Worm (Caenorhabditis elegans) whole organism, young adult: ENCODE data around the gene spi-1.

ENCODE experiments used
- B0019.2 ChIP-seq: fragments of 200-800 bp; sonication (Bioruptor generic); conservative IDR thresholded peaks from 2 replicates; pipeline ENCODE4 v1.3.6; 2022; ENCODE audit warnings: missing genetic modification reagents, missing genetic modification characterization, missing compliant biosample characterization
- C06A6.2 ChIP-seq: fragments of 200-800 bp; sonication (Bioruptor generic); conservative IDR thresholded peaks from 2 replicates; pipeline ENCODE4 v1.3.6; 2022; ENCODE audit warnings: missing genetic modification characterization, missing compliant biosample characterization
- C17E4.6 ChIP-seq: fragments of 200-800 bp; sonication (Bioruptor generic); IDR thresholded peaks from 2 replicates; pipeline ENCODE4 v1.3.6; 2022; ENCODE audit warnings: missing genetic modification reagents, missing genetic modification characterization, missing compliant biosample characterization
- D2030.7 ChIP-seq: fragments of 200-800 bp; sonication (Bioruptor generic); IDR thresholded peaks from 2 replicates; pipeline ENCODE4 v1.3.6; 2022; ENCODE audit warnings: missing genetic modification reagents, missing genetic modification characterization, missing compliant biosample characterization
- F22D6.2 ChIP-seq: sonication (generic microtip); optimal IDR thresholded peaks from 2 replicates; lab custom pipeline; 2016; ENCODE audit warnings: mild to moderate bottlenecking, missing genetic modification characterization, missing compliant biosample characterization
- F23B12.7 ChIP-seq: sonication (generic microtip); optimal IDR thresholded peaks from 2 replicates; lab custom pipeline; 2017; ENCODE audit warnings: missing genetic modification characterization, mild to moderate bottlenecking, missing compliant biosample characterization, antibody characterized with exemption, moderate library complexity; ENCODE audit not compliant: insufficient read depth
- F57A8.1 ChIP-seq: fragments of 200-800 bp; sonication (Bioruptor generic); optimal IDR thresholded peaks from 2 replicates; lab custom pipeline; 2018; ENCODE audit warnings: mild to moderate bottlenecking, missing genetic modification characterization, moderate library complexity, missing compliant biosample characterization
- T07F8.4 ChIP-seq: sonication (generic microtip); optimal IDR thresholded peaks from 2 replicates; lab custom pipeline; 2016; ENCODE audit warnings: mild to moderate bottlenecking, missing genetic modification characterization, moderate library complexity, missing compliant biosample characterization
- Y95B8A.8 ChIP-seq: fragments of 200-800 bp; sonication (Bioruptor generic); IDR thresholded peaks from 2 replicates; pipeline ENCODE4 v1.3.6; 2022; ENCODE audit warnings: missing genetic modification reagents, missing genetic modification characterization, missing compliant biosample characterization
- ZK185.1 ChIP-seq: sonication (generic microtip); optimal IDR thresholded peaks from 2 replicates; lab custom pipeline; 2016; ENCODE audit warnings: mild to moderate bottlenecking, missing genetic modification characterization, missing compliant biosample characterization; ENCODE audit not compliant: poor library complexity, severe bottlenecking
- ama-1 ChIP-seq, 3 experiments: fragments of 150-350 bp in 1 of 3; sonication (generic microtip) in 2 of 3; optimal IDR thresholded peaks; 2 replicates each; lab custom pipeline; 2014 to 2018; ENCODE audit warnings: missing biosample characterization in 2 of 3, missing genetic modification characterization in 2 of 3, missing genetic modification reagents in 2 of 3
- athp-1 ChIP-seq: sonication (generic microtip); optimal IDR thresholded peaks from 2 replicates; lab custom pipeline; 2017; ENCODE audit warnings: mild to moderate bottlenecking, missing genetic modification characterization, missing compliant biosample characterization
- ccch-3 ChIP-seq: fragments of 200-800 bp; sonication (Bioruptor generic); optimal IDR thresholded peaks from 2 replicates; lab custom pipeline; 2018; ENCODE audit warnings: mild to moderate bottlenecking, missing genetic modification characterization, missing compliant biosample characterization
- ceh-91 ChIP-seq: fragments of 200-800 bp; sonication (Bioruptor generic); IDR thresholded peaks from 2 replicates; pipeline ENCODE4 v1.3.6; 2022; ENCODE audit warnings: missing genetic modification reagents, missing genetic modification characterization, missing compliant biosample characterization
- chd-7 ChIP-seq: sonication (generic microtip); optimal IDR thresholded peaks from 2 replicates; lab custom pipeline; 2016; ENCODE audit warnings: mild to moderate bottlenecking, missing genetic modification characterization, moderate library complexity, missing compliant biosample characterization
- efl-1 ChIP-seq: fragments of 150-350 bp; optimal IDR thresholded peaks from 2 replicates; lab custom pipeline; 2014; ENCODE audit warnings: missing biosample characterization, missing genetic modification reagents, missing genetic modification characterization
- egl-18 ChIP-seq: fragments of 200-800 bp; sonication (Bioruptor generic); IDR thresholded peaks from 2 replicates; pipeline ENCODE4 v1.3.6; 2022; ENCODE audit warnings: missing genetic modification reagents, missing genetic modification characterization, missing compliant biosample characterization
- egl-44 ChIP-seq: fragments of 200-800 bp; sonication (Bioruptor generic); IDR thresholded peaks from 2 replicates; pipeline ENCODE4 v1.3.6; 2022; ENCODE audit warnings: missing genetic modification reagents, missing genetic modification characterization, missing compliant biosample characterization
- egrh-3 ChIP-seq: fragments of 200-800 bp; sonication (Bioruptor generic); IDR thresholded peaks from 2 replicates; pipeline ENCODE4 v1.3.6; 2022; ENCODE audit warnings: missing genetic modification reagents, missing genetic modification characterization, missing compliant biosample characterization
- ets-4 ChIP-seq: fragments of 200-800 bp; sonication (Bioruptor generic); optimal IDR thresholded peaks from 2 replicates; lab custom pipeline; 2018; ENCODE audit warnings: mild to moderate bottlenecking, missing genetic modification characterization, missing compliant biosample characterization
- hlh-26 ChIP-seq: fragments of 200-800 bp; sonication (Bioruptor generic); conservative IDR thresholded peaks from 2 replicates; pipeline ENCODE4 v1.3.6; 2022; ENCODE audit warnings: missing genetic modification reagents, missing genetic modification characterization, missing compliant biosample characterization
- hmg-1.2 ChIP-seq: fragments of 200-800 bp; sonication (Bioruptor generic); IDR thresholded peaks from 2 replicates; pipeline ENCODE4 v1.3.6; 2022; ENCODE audit warnings: missing genetic modification reagents, missing genetic modification characterization, missing compliant biosample characterization
- hrde-1 ChIP-seq: sonication (generic microtip); optimal IDR thresholded peaks from 2 replicates; lab custom pipeline; 2016; ENCODE audit warnings: missing genetic modification characterization, mild to moderate bottlenecking, missing compliant biosample characterization, moderate library complexity, missing genotype, missing genetic modification reagents, borderline replicate concordance
- hsf-1 ChIP-seq: fragments of 200-800 bp; sonication (Bioruptor generic); IDR thresholded peaks from 2 replicates; pipeline ENCODE4 v1.3.6; 2022; ENCODE audit warnings: missing genetic modification reagents, missing genetic modification characterization, missing compliant biosample characterization
- lag-1 ChIP-seq: fragments of 200-800 bp; sonication (Bioruptor generic); IDR thresholded peaks from 2 replicates; pipeline ENCODE4 v1.3.6; 2022; ENCODE audit warnings: missing genetic modification reagents, missing genetic modification characterization, missing compliant biosample characterization
- lin-54 ChIP-seq: fragments of 200-800 bp; sonication (Bioruptor generic); optimal IDR thresholded peaks from 2 replicates; lab custom pipeline; 2018; ENCODE audit warnings: mild to moderate bottlenecking, missing genetic modification characterization, missing compliant biosample characterization
- mes-4 ChIP-seq: sonication (generic microtip); optimal IDR thresholded peaks from 2 replicates; lab custom pipeline; 2016; ENCODE audit warnings: missing genotype, missing genetic modification characterization, missing compliant biosample characterization
- nfyb-1 ChIP-seq: fragments of 200-800 bp; sonication (Bioruptor generic); IDR thresholded peaks from 2 replicates; pipeline ENCODE4 v1.3.6; 2022; ENCODE audit warnings: missing genetic modification reagents, missing genetic modification characterization, missing compliant biosample characterization
- nhr-80 ChIP-seq: sonication (generic microtip); optimal IDR thresholded peaks from 2 replicates; lab custom pipeline; 2016; ENCODE audit warnings: missing genetic modification characterization, missing compliant biosample characterization
- pbrm-1 ChIP-seq: fragments of 200-800 bp; sonication (Bioruptor generic); IDR thresholded peaks from 2 replicates; pipeline ENCODE4 v1.3.6; 2022; ENCODE audit warnings: missing genetic modification reagents, missing genetic modification characterization, missing compliant biosample characterization
- pha-4 ChIP-seq: fragments of 150-350 bp; sonication (generic microtip); optimal IDR thresholded peaks from 2 replicates; lab custom pipeline; 2014; ENCODE audit warnings: missing biosample characterization, missing genetic modification reagents, missing genetic modification characterization
- rec-8 ChIP-seq, 2 experiments: sonication (generic microtip); optimal IDR thresholded peaks; 2 replicates each; lab custom pipeline; 2016; ENCODE audit warnings: mild to moderate bottlenecking in 2 of 2, missing genetic modification characterization in 2 of 2, missing genetic modification reagents in 2 of 2, missing genotype in 2 of 2, missing biosample characterization in 1 of 2, missing compliant biosample characterization in 1 of 2, moderate library complexity in 1 of 2
- repo-1 ChIP-seq: sonication (generic microtip); optimal IDR thresholded peaks from 2 replicates; lab custom pipeline; 2017; ENCODE audit warnings: mild to moderate bottlenecking, missing genetic modification characterization, missing compliant biosample characterization
- sea-2 ChIP-seq: fragments of 200-800 bp; sonication (Bioruptor generic); IDR thresholded peaks from 2 replicates; pipeline ENCODE4 v1.3.6; 2022; ENCODE audit warnings: missing genetic modification characterization, missing compliant biosample characterization
- somi-1 ChIP-seq: fragments of 200-800 bp; sonication (Bioruptor generic); optimal IDR thresholded peaks from 2 replicates; lab custom pipeline; 2018; ENCODE audit warnings: mild to moderate bottlenecking, missing genetic modification characterization, missing compliant biosample characterization
- tbp1 ChIP-seq: fragments of 200-800 bp; sonication (Bioruptor generic); optimal IDR thresholded peaks from 2 replicates; lab custom pipeline; 2018; ENCODE audit warnings: mild to moderate bottlenecking, missing genetic modification characterization, missing compliant biosample characterization
- unc-130 ChIP-seq: sonication (generic microtip); optimal IDR thresholded peaks from 2 replicates; lab custom pipeline; 2016; ENCODE audit warnings: missing genetic modification reagents, missing genetic modification characterization, missing compliant biosample characterization
- unc-62 ChIP-seq: fragments of 150-350 bp; optimal IDR thresholded peaks from 2 replicates; lab custom pipeline; 2014; ENCODE audit warnings: missing biosample characterization, missing genetic modification reagents, missing genetic modification characterization
- ztf-22 ChIP-seq: fragments of 200-800 bp; sonication (Bioruptor generic); optimal IDR thresholded peaks from 2 replicates; lab custom pipeline; 2018; ENCODE audit warnings: mild to moderate bottlenecking, missing genetic modification characterization, moderate library complexity, missing compliant biosample characterization
- ztf-26 ChIP-seq: sonication (generic microtip); optimal IDR thresholded peaks from 2 replicates; lab custom pipeline; 2017; ENCODE audit warnings: missing genetic modification characterization, missing compliant biosample characterization
- ztf-6 ChIP-seq: fragments of 200-800 bp; sonication (Bioruptor generic); IDR thresholded peaks from 2 replicates; pipeline ENCODE4 v1.3.6; 2022; ENCODE audit warnings: missing genetic modification reagents, missing genetic modification characterization, missing compliant biosample characterization

Gene spi-1

DNA sequence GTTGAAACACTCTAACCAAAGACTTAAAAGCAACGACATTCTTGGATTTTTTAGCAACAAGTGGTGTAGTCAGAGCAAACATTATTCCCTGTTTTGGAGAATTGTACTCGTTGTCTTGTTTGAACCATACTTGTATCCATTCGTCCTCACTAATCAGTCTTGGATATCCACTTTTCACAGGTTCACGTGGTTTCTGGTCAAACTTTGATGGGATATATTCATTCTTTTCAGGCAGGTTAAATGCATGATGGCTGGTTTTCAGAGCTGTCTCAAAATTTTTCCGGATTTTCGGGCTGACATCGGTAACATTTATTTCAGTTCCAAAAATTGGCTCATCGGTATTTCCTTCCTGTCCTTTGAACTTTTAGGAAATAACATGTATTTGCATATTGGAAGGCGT, 25.4 kb downstream of the spi-1 start:
- TF ChIP-seq B0019.2 (GFP tag; lab: Robert Waterston, UW) (no peak), ama-1 (optimal IDR thresholded peaks at IDR 0.05; lab: Kevin White, UChicago) (no peak), ama-1 (GFP tag; optimal IDR thresholded peaks at IDR 0.05; lab: Kevin White, UChicago) (no peak), lag-1 (GFP tag; lab: Robert Waterston, UW) (no peak), tbp1 (GFP tag; lab: Kevin White, UChicago) (no peak), D2030.7 (GFP tag; lab: Robert Waterston, UW) (no peak), F57A8.1 (GFP tag; lab: Kevin White, UChicago) (no peak), hmg-1.2 (GFP tag; lab: Robert Waterston, UW) (no peak), egl-18 (GFP tag; lab: Robert Waterston, UW) (no peak)

DNA sequence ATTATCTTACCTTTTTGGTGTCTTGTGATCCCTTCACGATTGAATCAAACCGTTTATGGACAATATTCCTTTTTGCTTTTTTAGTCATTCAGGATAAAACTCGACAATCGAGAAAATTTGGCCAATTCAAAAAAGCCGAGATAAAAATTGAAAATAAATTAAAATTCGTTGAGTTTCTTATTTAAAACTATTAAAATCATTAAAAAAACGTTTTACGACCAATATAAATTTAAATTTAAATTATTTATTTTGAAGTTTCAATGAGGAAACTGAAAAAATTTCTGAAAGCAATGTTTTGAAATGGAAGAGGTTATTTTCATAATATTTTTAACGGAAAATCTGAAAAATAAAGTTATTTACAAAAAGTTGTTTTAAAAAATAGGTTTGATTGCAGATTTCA, 27.2 kb downstream of the spi-1 start, which contains the start of gene ZK1290.15:
TSS of gene ZK1290.15 (plus strand) at position 301 of the 400 bp plus-strand sequence.
- no peak for TF ChIP-seq mes-4
- TF ChIP-seq tbp1 (GFP tag; lab: Kevin White, UChicago), result no peak
- no peak for TF ChIP-seq pbrm-1 (GFP tag; lab: Robert Waterston, UW)
- no peak for TF ChIP-seq unc-62 (GFP tag; lab: Kevin White, UChicago)
- TF ChIP-seq C17E4.6 (GFP tag; lab: Robert Waterston, UW), result no peak
- TF ChIP-seq chd-7 (tag; lab: Kevin White, UChicago), result no peak
- TF ChIP-seq efl-1 (GFP tag; lab: Kevin White, UChicago), result no peak
- no peak for TF ChIP-seq F23B12.7
- no peak for TF ChIP-seq sea-2 (GFP tag; lab: Robert Waterston, UW)

DNA sequence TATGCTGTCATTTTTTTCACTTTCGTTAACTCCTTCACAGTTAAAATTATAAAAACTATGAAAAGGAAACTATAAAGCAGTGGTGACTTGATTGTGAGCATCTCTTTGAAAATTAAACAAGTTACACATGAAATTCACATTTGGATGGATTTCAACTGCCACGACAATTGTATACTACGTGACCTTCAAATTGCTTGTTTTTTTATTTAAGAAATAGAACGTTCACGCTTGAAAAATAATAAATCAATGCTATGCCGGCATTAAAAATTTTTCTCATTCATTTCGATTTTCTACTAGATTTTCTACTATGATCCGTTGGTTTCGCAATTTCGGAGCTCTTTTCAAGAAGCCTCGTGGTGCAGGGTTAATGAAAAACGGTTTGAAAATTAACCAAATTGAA, 29.4 kb downstream of the spi-1 start, which contains the start of the genes ZK1290.7 and rnh-1.1:
TSS of gene ZK1290.7 (minus strand) at position 101 of the 400 bp plus-strand sequence.
TSS of gene rnh-1.1 (plus strand) at position 281 of the 400 bp plus-strand sequence.
- TF ChIP-seq B0019.2 (GFP tag; lab: Robert Waterston, UW), result no peak
- no peak for TF ChIP-seq lin-54 (GFP tag; lab: Kevin White, UChicago)
- TF ChIP-seq athp-1 (tag; lab: Kevin White, UChicago), result no peak
- no peak for TF ChIP-seq rec-8 (tag; optimal IDR thresholded peaks at IDR 0.05; lab: Kevin White, UChicago)

DNA sequence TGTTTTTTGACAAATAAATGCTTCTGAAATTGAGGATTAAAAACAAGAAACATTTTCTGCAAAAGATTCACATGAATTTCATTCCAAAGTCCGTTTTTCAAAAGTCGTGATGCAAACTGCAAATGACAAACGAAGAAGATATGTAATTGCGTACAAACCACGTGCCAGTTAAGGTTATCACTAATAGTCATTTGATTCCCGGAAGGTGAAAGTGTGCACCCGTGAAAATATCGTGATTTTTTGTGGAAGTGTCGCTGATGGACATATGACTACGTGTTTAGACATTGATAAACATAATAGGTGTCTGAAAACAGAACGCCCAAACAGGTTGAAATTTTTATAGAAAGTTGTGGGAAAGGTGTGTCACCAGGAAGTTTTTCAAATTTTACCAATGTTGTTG, 32.2 kb downstream of the spi-1 start:
- TF ChIP-seq unc-130 (GFP tag; lab: Kevin White, UChicago) (no peak), ztf-6 (GFP tag; lab: Robert Waterston, UW) (no peak), nhr-80 (tag; lab: Kevin White, UChicago) (peak; percentile 67), C06A6.2 (GFP tag; lab: Robert Waterston, UW) (peak; percentile 69; the same call in 1 of the 2 replicates), T07F8.4 (tag; lab: Kevin White, UChicago) (no peak), F57A8.1 (GFP tag; lab: Kevin White, UChicago) (no peak), hsf-1 (GFP tag; lab: Robert Waterston, UW) (0 out of 2 replicates have a peak, but pooled peaks have one; percentile 44), ccch-3 (GFP tag; lab: Kevin White, UChicago) (no peak), repo-1 (tag; lab: Kevin White, UChicago) (no peak), hmg-1.2 (GFP tag; lab: Robert Waterston, UW) (0 out of 2 replicates have a peak, but pooled peaks have one; percentile 24), F22D6.2 (tag; lab: Kevin White, UChicago) (peak; percentile 3), egl-44 (GFP tag; lab: Robert Waterston, UW) (peak; percentile 46; the same call in 1 of the 2 replicates), C17E4.6 (GFP tag; lab: Robert Waterston, UW) (no peak), chd-7 (tag; lab: Kevin White, UChicago) (peak; percentile 72), ztf-26 (tag; lab: Kevin White, UChicago) (peak; percentile 63), somi-1 (peak; percentile 20), pha-4 (tag; lab: Kevin White, UChicago) (no peak), nfyb-1 (GFP tag; lab: Robert Waterston, UW) (0 out of 2 replicates have a peak, but pooled peaks have one; percentile 37), hrde-1 (no peak), Y95B8A.8 (GFP tag; lab: Robert Waterston, UW) (peak; percentile 53; the same call in 1 of the 2 replicates), ztf-22 (peak; percentile 28), egrh-3 (GFP tag; lab: Robert Waterston, UW) (no peak), ZK185.1 (tag; lab: Kevin White, UChicago) (peak; percentile 25), pbrm-1 (GFP tag; lab: Robert Waterston, UW) (0 out of 2 replicates have a peak, but pooled peaks have one; percentile 23), B0019.2 (GFP tag; lab: Robert Waterston, UW) (no peak), egl-18 (GFP tag; lab: Robert Waterston, UW) (no peak), ets-4 (GFP tag; lab: Kevin White, UChicago) (peak; percentile 75), hlh-26 (no peak), ceh-91 (GFP tag; lab: Robert Waterston, UW) (no peak)
